Worm (Caenorhabditis elegans): Measurements from ENCODE around the gene F25H9.2.

F25H9.2 gene

ce11 chrV:13411225-13411991 is 46.5 kb upstream of the F25H9.2 start (continued):
- no peak for TF ChIP-seq fkh-10 (GFP tag; optimal IDR thresholded peaks at IDR 0.05)
- TF ChIP-seq tbx-2 (tag; optimal IDR thresholded peaks at IDR 0.05): no peak
- no peak for TF ChIP-seq nhr-67 (tag; optimal IDR thresholded peaks at IDR 0.05)
- TF ChIP-seq fkh-2 (tag; optimal IDR thresholded peaks at IDR 0.05): no peak
- TF ChIP-seq daf-12 (tag; optimal IDR thresholded peaks at IDR 0.05): no peak
- TF ChIP-seq elt-1 (tag; optimal IDR thresholded peaks at IDR 0.05): no peak

- TF ChIP-seq hmg-11 (tag; optimal IDR thresholded peaks at IDR 0.05) (no peak), ZK546.5 (tag; optimal IDR thresholded peaks at IDR 0.05) (no peak), ceh-82 (tag; optimal IDR thresholded peaks at IDR 0.05) (no peak), nhr-25 (tag; optimal IDR thresholded peaks at IDR 0.05) (no peak), elt-3 (tag; optimal IDR thresholded peaks at IDR 0.05) (no peak), unc-39 (tag; optimal IDR thresholded peaks at IDR 0.05) (no peak), tbx-2 (tag; optimal IDR thresholded peaks at IDR 0.05) (no peak), nhr-67 (tag; optimal IDR thresholded peaks at IDR 0.05) (no peak), mdl-1 (tag; optimal IDR thresholded peaks at IDR 0.05) (no peak), lin-15B (tag; optimal IDR thresholded peaks at IDR 0.05) (no peak), skn-1 (tag; optimal IDR thresholded peaks at IDR 0.05) (no peak), fos-1 (tag; optimal IDR thresholded peaks at IDR 0.05) (no peak)
Measured at ce11 chrV:13411992-13412298, 45.9 kb upstream of the F25H9.2 start.

ce11 chrV:13413301-13413700 is 44.6 kb upstream of the F25H9.2 start:
- peak; percentile 24 for TF ChIP-seq fos-1 (tag; optimal IDR thresholded peaks at IDR 0.05)
- TF ChIP-seq aly-2 (tag; optimal IDR thresholded peaks at IDR 0.05): no peak
- TF ChIP-seq elt-3 (tag; optimal IDR thresholded peaks at IDR 0.05): peak in 1 of 3 experiments; percentile 37
- peak; percentile 31 for TF ChIP-seq nhr-23 (tag; optimal IDR thresholded peaks at IDR 0.05)
- TF ChIP-seq pqm-1 (tag; optimal IDR thresholded peaks at IDR 0.05): no peak
- TF ChIP-seq eor-1 (tag; optimal IDR thresholded peaks at IDR 0.05): no peak
- TF ChIP-seq nfya-1 (tag; optimal IDR thresholded peaks at IDR 0.05; ENCODE audit: insufficient read depth): no peak
- TF ChIP-seq pha-4 (tag; optimal IDR thresholded peaks at IDR 0.05): no peak
- no peak for TF ChIP-seq nhr-28 (tag; optimal IDR thresholded peaks at IDR 0.05)
- TF ChIP-seq nhr-237 (tag; optimal IDR thresholded peaks at IDR 0.05): no peak
- no peak for TF ChIP-seq nhr-11 (tag; optimal IDR thresholded peaks at IDR 0.05)
- no peak for TF ChIP-seq mdl-1 (tag; optimal IDR thresholded peaks at IDR 0.05)
- no peak for TF ChIP-seq zag-1 (tag; optimal IDR thresholded peaks at IDR 0.05)
- no peak for TF ChIP-seq nhr-12 (tag; optimal IDR thresholded peaks at IDR 0.05)
- TF ChIP-seq nhr-76 (tag; optimal IDR thresholded peaks at IDR 0.05): no peak
- TF ChIP-seq nhr-25 (tag; optimal IDR thresholded peaks at IDR 0.05): peak; percentile 88
- TF ChIP-seq tbx-2 (tag; optimal IDR thresholded peaks at IDR 0.05): no peak
- no peak for TF ChIP-seq jun-1 (tag; optimal IDR thresholded peaks at IDR 0.05)

- no peak for TF ChIP-seq tbx-2 (tag; optimal IDR thresholded peaks at IDR 0.05)
- TF ChIP-seq nhr-25 (tag; optimal IDR thresholded peaks at IDR 0.05): peak; percentile 10
Measured at ce11 chrV:13414585-13414984, 43.3 kb upstream of the F25H9.2 start, which contains the start of gene cut-2. cut-2 (plus strand) TSS chrV:13414949.

ce11 chrV:13415462-13415861 is 42.4 kb upstream of the F25H9.2 start:
- TF ChIP-seq elt-2 (tag; optimal IDR thresholded peaks at IDR 0.05) (no peak), ZK546.5 (tag; optimal IDR thresholded peaks at IDR 0.05) (no peak), fkh-10 (GFP tag; optimal IDR thresholded peaks at IDR 0.05) (no peak), lin-15B (tag; optimal IDR thresholded peaks at IDR 0.05) (no peak), ztf-11 (tag; optimal IDR thresholded peaks at IDR 0.05) (no peak), lsy-12 (tag; optimal IDR thresholded peaks at IDR 0.05) (peak; percentile 22)

- TF ChIP-seq ceh-82 (tag; optimal IDR thresholded peaks at IDR 0.05): peak; percentile 39
- TF ChIP-seq nhr-25 (tag; optimal IDR thresholded peaks at IDR 0.05): peak; percentile 4
- TF ChIP-seq nhr-43 (tag; optimal IDR thresholded peaks at IDR 0.05; ENCODE audit: poor library complexity, severe bottlenecking): peak; percentile 46
- no peak for TF ChIP-seq nhr-12 (tag; optimal IDR thresholded peaks at IDR 0.05)
- no peak for TF ChIP-seq egl-5 (tag; optimal IDR thresholded peaks at IDR 0.05)
- no peak for TF ChIP-seq fos-1 (tag; optimal IDR thresholded peaks at IDR 0.05)
- peak; percentile 79 for TF ChIP-seq nhr-77 (tag; optimal IDR thresholded peaks at IDR 0.05)
Measured at ce11 chrV:13416076-13416475, 41.8 kb upstream of the F25H9.2 start.

Data from whole organism, L3 larva.